Worm (Caenorhabditis elegans) whole organism, late embryonic: ENCODE results near the gene F46H6.5.

Experiments
- C08G9.2 ChIP-seq: sonication (generic microtip); optimal IDR thresholded peaks from 2 replicates; lab custom pipeline; 2016; ENCODE audit warnings: mild to moderate bottlenecking, missing genetic modification characterization, moderate library complexity, missing compliant biosample characterization
- K09A11.1 ChIP-seq: sonication (generic microtip); optimal IDR thresholded peaks from 2 replicates; lab custom pipeline; 2017; ENCODE audit warnings: antibody characterized with exemption, mild to moderate bottlenecking, missing genetic modification characterization, missing compliant biosample characterization; ENCODE audit not compliant: insufficient read depth
- T23F11.4 ChIP-seq: fragments of 200-800 bp; sonication (Bioruptor generic); optimal IDR thresholded peaks from 2 replicates; lab custom pipeline; 2018; ENCODE audit warnings: mild to moderate bottlenecking, missing genetic modification characterization, missing compliant biosample characterization
- Y22D7AL.16 ChIP-seq: sonication (generic microtip); optimal IDR thresholded peaks from 2 replicates; lab custom pipeline; 2016; ENCODE audit warnings: missing genetic modification characterization, missing compliant biosample characterization
- ahr-1 ChIP-seq: sonication (generic microtip); optimal IDR thresholded peaks from 2 replicates; lab custom pipeline; 2016; ENCODE audit warnings: missing genetic modification characterization, missing compliant biosample characterization
- ama-1 ChIP-seq: fragments of 150-350 bp; optimal IDR thresholded peaks from 2 replicates; lab custom pipeline; 2014
- ceh-14 ChIP-seq: sonication (generic microtip); optimal IDR thresholded peaks from 2 replicates; lab custom pipeline; 2016; ENCODE audit warnings: missing genotype, missing genetic modification characterization, missing compliant biosample characterization
- ceh-18 ChIP-seq: sonication (generic microtip); optimal IDR thresholded peaks from 2 replicates; lab custom pipeline; 2016; ENCODE audit warnings: missing genetic modification characterization, missing compliant biosample characterization
- ceh-19 ChIP-seq: fragments of 200-800 bp; sonication (Bioruptor generic); optimal IDR thresholded peaks from 2 replicates; lab custom pipeline; 2018; ENCODE audit warnings: mild to moderate bottlenecking, missing genetic modification characterization, missing compliant biosample characterization
- ceh-31 ChIP-seq: sonication (generic microtip); optimal IDR thresholded peaks from 2 replicates; lab custom pipeline; 2016; ENCODE audit warnings: missing genetic modification characterization, missing compliant biosample characterization
- ceh-6 ChIP-seq: fragments of 200-800 bp; sonication (Bioruptor generic); optimal IDR thresholded peaks from 2 replicates; lab custom pipeline; 2018; ENCODE audit warnings: mild to moderate bottlenecking, missing genetic modification characterization, missing compliant biosample characterization
- ceh-9 ChIP-seq: sonication (generic microtip); optimal IDR thresholded peaks from 2 replicates; lab custom pipeline; 2016; ENCODE audit warnings: mild to moderate bottlenecking, missing genetic modification characterization, inconsistent platforms, missing compliant biosample characterization
- che-1 ChIP-seq: sonication (generic microtip); optimal IDR thresholded peaks from 2 replicates; lab custom pipeline; 2016; ENCODE audit warnings: mild to moderate bottlenecking, missing genetic modification characterization, missing compliant biosample characterization
- dve-1 ChIP-seq: sonication (generic microtip); optimal IDR thresholded peaks from 2 replicates; lab custom pipeline; 2017; ENCODE audit warnings: antibody characterized with exemption, mild to moderate bottlenecking, missing genetic modification characterization, missing compliant biosample characterization
- elt-2 ChIP-seq: sonication (generic microtip); optimal IDR thresholded peaks from 2 replicates; lab custom pipeline; 2016; ENCODE audit warnings: missing genetic modification reagents, missing genetic modification characterization, missing compliant biosample characterization
- elt-4 ChIP-seq: sonication (generic microtip); optimal IDR thresholded peaks from 2 replicates; lab custom pipeline; 2016; ENCODE audit warnings: missing genetic modification characterization, missing compliant biosample characterization
- eyg-1 ChIP-seq: sonication (generic microtip); optimal IDR thresholded peaks from 2 replicates; lab custom pipeline; 2016; ENCODE audit warnings: missing genotype, missing genetic modification characterization, missing compliant biosample characterization
- fax-1 ChIP-seq: sonication (generic microtip); optimal IDR thresholded peaks from 2 replicates; lab custom pipeline; 2016; ENCODE audit warnings: missing genotype, missing genetic modification characterization, missing compliant biosample characterization
- fkh-6 ChIP-seq: sonication (generic microtip); optimal IDR thresholded peaks from 2 replicates; lab custom pipeline; 2016; ENCODE audit warnings: missing genetic modification characterization, missing compliant biosample characterization
- gmeb-2 ChIP-seq: sonication (generic microtip); optimal IDR thresholded peaks from 2 replicates; lab custom pipeline; 2016; ENCODE audit warnings: missing genetic modification characterization, inconsistent platforms, missing compliant biosample characterization
- hlh-15 ChIP-seq: sonication (generic microtip); optimal IDR thresholded peaks from 2 replicates; lab custom pipeline; 2016; ENCODE audit warnings: missing genetic modification characterization, missing compliant biosample characterization
- hlh-30 ChIP-seq: sonication (generic microtip); optimal IDR thresholded peaks from 2 replicates; lab custom pipeline; 2017; ENCODE audit warnings: antibody characterized with exemption, missing genetic modification characterization, missing compliant biosample characterization; ENCODE audit not compliant: insufficient read depth
- hlh-6 ChIP-seq: sonication (generic microtip); optimal IDR thresholded peaks from 2 replicates; lab custom pipeline; 2016; ENCODE audit warnings: missing genotype, missing genetic modification characterization, missing compliant biosample characterization
- hlh-8 ChIP-seq: sonication (generic microtip); optimal IDR thresholded peaks from 2 replicates; lab custom pipeline; 2016; ENCODE audit warnings: missing genotype, missing genetic modification characterization, missing compliant biosample characterization
- lin-11 ChIP-seq: fragments of 200-800 bp; sonication (Bioruptor generic); optimal IDR thresholded peaks from 2 replicates; lab custom pipeline; 2018; ENCODE audit warnings: mild to moderate bottlenecking, missing genetic modification characterization, missing compliant biosample characterization
- madf-2 ChIP-seq: sonication (generic microtip); optimal IDR thresholded peaks from 2 replicates; lab custom pipeline; 2017; ENCODE audit warnings: missing genetic modification characterization, missing compliant biosample characterization
- mec-3 ChIP-seq: sonication (generic microtip); optimal IDR thresholded peaks from 2 replicates; lab custom pipeline; 2016; ENCODE audit warnings: borderline replicate concordance, missing genetic modification characterization, missing compliant biosample characterization
- nfya-1 ChIP-seq: sonication (generic microtip); optimal IDR thresholded peaks from 2 replicates; lab custom pipeline; 2017; ENCODE audit warnings: missing genetic modification characterization, mild to moderate bottlenecking, missing compliant biosample characterization, antibody characterized with exemption, moderate library complexity
- nhr-11 ChIP-seq: fragments of 150-350 bp; optimal IDR thresholded peaks from 2 replicates; lab custom pipeline; 2014; ENCODE audit warnings: missing biosample characterization, missing genetic modification characterization
- odd-2 ChIP-seq: sonication (generic microtip); optimal IDR thresholded peaks from 2 replicates; lab custom pipeline; 2017; ENCODE audit warnings: antibody characterized with exemption, mild to moderate bottlenecking, missing genetic modification characterization, missing compliant biosample characterization
- pag-3 ChIP-seq: sonication (generic microtip); optimal IDR thresholded peaks from 2 replicates; lab custom pipeline; 2016; ENCODE audit warnings: missing compliant biosample characterization, missing genetic modification characterization, borderline replicate concordance
- ref-2 ChIP-seq: sonication (generic microtip); optimal IDR thresholded peaks from 2 replicates; lab custom pipeline; 2016; ENCODE audit warnings: missing genetic modification characterization, missing compliant biosample characterization
- rnt-1 ChIP-seq: sonication (generic microtip); optimal IDR thresholded peaks from 2 replicates; lab custom pipeline; 2016; ENCODE audit warnings: missing genetic modification characterization, missing compliant biosample characterization
- sox-2 ChIP-seq: fragments of 200-800 bp; sonication (Bioruptor generic); IDR thresholded peaks from 2 replicates; pipeline ENCODE4 v1.3.6; 2022; ENCODE audit warnings: missing genetic modification reagents, missing genetic modification characterization, missing compliant biosample characterization
- sox-4 ChIP-seq: sonication (generic microtip); optimal IDR thresholded peaks from 2 replicates; lab custom pipeline; 2017; ENCODE audit warnings: mild to moderate bottlenecking, missing genetic modification characterization, inconsistent platforms, missing compliant biosample characterization
- tbx-2 ChIP-seq: sonication (generic microtip); optimal IDR thresholded peaks from 2 replicates; lab custom pipeline; 2016; ENCODE audit warnings: missing genetic modification characterization, missing compliant biosample characterization
- tbx-7 ChIP-seq: sonication (generic microtip); optimal IDR thresholded peaks from 2 replicates; lab custom pipeline; 2016; ENCODE audit warnings: missing genotype, missing genetic modification characterization, missing compliant biosample characterization
- unc-3 ChIP-seq, 2 experiments: fragments of 200-800 bp in 1 of 2; sonication (Bioruptor generic) in 1 of 2; sonication (generic microtip) in 1 of 2; conservative IDR thresholded peaks in 1 of 2; optimal IDR thresholded peaks in 1 of 2; 2 replicates each; pipeline versions ENCODE4 v1.3.6 to Lab custom; 2016 to 2022; ENCODE audit warnings: missing compliant biosample characterization in 2 of 2, missing genetic modification characterization in 2 of 2, missing genetic modification reagents in 1 of 2
- unc-55 ChIP-seq: sonication (generic microtip); optimal IDR thresholded peaks from 2 replicates; lab custom pipeline; 2017; ENCODE audit warnings: missing biosample characterization, missing genetic modification reagents, missing genetic modification characterization
- zip-5 ChIP-seq: sonication (generic microtip); optimal IDR thresholded peaks from 2 replicates; lab custom pipeline; 2016; ENCODE audit warnings: missing genetic modification characterization, missing compliant biosample characterization
- ztf-16 ChIP-seq: sonication (generic microtip); optimal IDR thresholded peaks from 2 replicates; lab custom pipeline; 2017; ENCODE audit warnings: missing genetic modification characterization, missing compliant biosample characterization

Gene F46H6.5

DNA sequence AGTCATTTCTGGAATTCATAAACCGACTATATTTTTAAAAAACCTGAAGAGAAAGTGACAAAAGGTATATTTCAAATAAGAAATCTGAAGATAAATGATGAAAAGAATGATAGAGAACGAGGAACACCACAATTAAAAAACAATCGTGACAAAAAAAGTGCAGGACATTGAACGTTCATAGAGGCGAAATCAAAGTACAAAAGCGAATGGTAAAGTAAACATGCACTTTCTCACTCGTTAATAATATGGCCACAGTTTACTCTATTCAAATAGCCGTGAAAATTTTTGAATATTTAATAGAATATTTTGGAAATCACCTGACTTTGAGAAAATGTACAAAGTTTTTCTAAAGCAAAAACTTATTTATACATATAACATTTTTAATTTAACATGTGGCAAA is at the start of gene F46H6.5:
Gene F46H6.5 (minus strand): TSS at position 10 of the 400 bp plus-strand sequence.
- no peak for TF ChIP-seq nhr-11 (tag; lab: Kevin White, UChicago)
- TF ChIP-seq unc-55 (GFP tag; lab: Kevin White, UChicago) = no peak
- TF ChIP-seq ceh-14 = no peak
- TF ChIP-seq fkh-6 = no peak
- TF ChIP-seq ztf-16 (tag; lab: Kevin White, UChicago) = no peak
- no peak for TF ChIP-seq pag-3
- no peak for TF ChIP-seq C08G9.2 (tag; lab: Kevin White, UChicago)
- no peak for TF ChIP-seq gmeb-2 (tag; lab: Kevin White, UChicago)
- TF ChIP-seq che-1 (tag; lab: Kevin White, UChicago) = no peak
- no peak for TF ChIP-seq nfya-1 (tag; lab: Kevin White, UChicago)
- no peak for TF ChIP-seq K09A11.1 (tag; lab: Kevin White, UChicago)
- TF ChIP-seq lin-11 (tag; lab: Kevin White, UChicago) = no peak
- no peak for TF ChIP-seq ceh-18 (tag; lab: Kevin White, UChicago)
- TF ChIP-seq hlh-6 (tag; lab: Kevin White, UChicago) = no peak

DNA sequence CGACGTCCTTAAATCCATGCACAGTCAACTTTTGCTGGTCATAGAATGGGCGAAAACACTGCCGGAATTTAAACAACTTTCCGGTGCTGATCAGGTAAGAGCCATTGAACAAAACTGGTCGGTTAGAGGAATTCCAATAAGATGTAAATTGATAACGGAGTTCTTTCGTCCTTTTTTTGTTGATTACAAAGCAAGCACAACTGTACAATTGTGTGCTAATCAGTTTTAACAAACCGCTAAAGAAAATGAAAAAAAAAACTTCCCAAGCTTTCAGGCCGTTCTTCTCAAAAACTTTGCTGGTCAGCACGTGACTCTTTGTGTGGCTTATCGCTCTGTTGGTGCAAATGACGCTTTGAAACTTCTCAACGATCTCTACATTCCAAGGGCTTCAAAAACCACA is 42.1 kb upstream of the F46H6.5 start:
- TF ChIP-seq hlh-15 (tag; lab: Kevin White, UChicago) (no peak), hlh-30 (tag; lab: Kevin White, UChicago) (no peak), Y22D7AL.16 (tag; lab: Kevin White, UChicago) (no peak), T23F11.4 (GFP tag; lab: Kevin White, UChicago) (no peak), sox-2 (GFP tag; lab: Robert Waterston, UW) (no peak), rnt-1 (tag; lab: Kevin White, UChicago) (no peak), hlh-6 (tag; lab: Kevin White, UChicago) (no peak), tbx-2 (tag; lab: Kevin White, UChicago) (no peak), nhr-11 (tag; lab: Kevin White, UChicago) (no peak), lin-11 (tag; lab: Kevin White, UChicago) (no peak), unc-3 (GFP tag; conservative IDR thresholded peaks at IDR 0.05; lab: Robert Waterston, UW) (no peak), unc-3 (tag; optimal IDR thresholded peaks at IDR 0.05; lab: Kevin White, UChicago) (no peak), ama-1 (lab: Kevin White, UChicago) (no peak), ref-2 (tag; lab: Kevin White, UChicago) (no peak), elt-2 (tag; lab: Kevin White, UChicago) (no peak), odd-2 (tag; lab: Kevin White, UChicago) (no peak), gmeb-2 (tag; lab: Kevin White, UChicago) (no peak), K09A11.1 (tag; lab: Kevin White, UChicago) (no peak), mec-3 (tag; lab: Kevin White, UChicago) (no peak), ahr-1 (tag; lab: Kevin White, UChicago) (no peak)

DNA sequence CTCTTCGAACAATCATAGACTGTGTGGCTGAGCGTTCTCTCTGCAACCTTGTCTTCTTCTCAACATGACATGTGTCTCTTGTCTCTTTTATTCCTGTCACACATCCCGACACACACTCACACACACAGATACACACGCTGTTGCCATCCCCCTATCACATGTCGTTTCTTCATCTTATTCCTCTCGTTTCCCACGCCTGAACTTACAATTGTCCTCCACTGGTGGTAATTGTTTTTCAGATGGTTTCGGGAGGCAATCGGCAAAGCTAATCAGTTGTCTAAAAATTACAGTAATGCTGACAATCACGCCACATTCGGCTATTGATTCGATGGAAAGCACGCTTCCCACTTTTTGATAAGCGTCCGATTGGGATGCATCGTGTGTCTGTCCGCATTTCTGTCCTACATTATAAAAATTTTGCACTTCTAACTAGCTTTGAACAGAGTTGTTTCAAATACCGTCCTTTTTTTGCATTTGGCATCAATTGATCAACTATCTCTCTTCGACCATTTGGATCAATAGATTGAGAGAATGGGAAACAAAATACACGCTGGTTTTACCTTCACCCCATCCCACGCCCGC is 40.2 kb upstream of the F46H6.5 start, which contains the start of gene nhr-35:
Gene nhr-35 (plus strand): TSS at position 532 of the 582 bp plus-strand sequence.
- TF ChIP-seq elt-2 (tag; lab: Kevin White, UChicago) = peak; percentile 33
- TF ChIP-seq fkh-6 = no peak
- TF ChIP-seq ceh-6 (GFP tag; lab: Kevin White, UChicago) = no peak
- no peak for TF ChIP-seq hlh-8 (tag; lab: Kevin White, UChicago)
- TF ChIP-seq hlh-30 (tag; lab: Kevin White, UChicago) = peak; percentile 92
- peak; percentile 90 for TF ChIP-seq unc-55 (GFP tag; lab: Kevin White, UChicago)
- TF ChIP-seq unc-3 (GFP tag; conservative IDR thresholded peaks at IDR 0.05; lab: Robert Waterston, UW) = no peak
- TF ChIP-seq unc-3 (tag; optimal IDR thresholded peaks at IDR 0.05; lab: Kevin White, UChicago) = no peak
- TF ChIP-seq zip-5 = no peak
- no peak for TF ChIP-seq dve-1
- TF ChIP-seq nfya-1 (tag; lab: Kevin White, UChicago) = peak; percentile 20
- TF ChIP-seq fax-1 = no peak
- TF ChIP-seq hlh-6 (tag; lab: Kevin White, UChicago) = peak; percentile 2
- TF ChIP-seq hlh-15 (tag; lab: Kevin White, UChicago) = no peak
- TF ChIP-seq madf-2 (tag; lab: Kevin White, UChicago) = no peak
- peak; percentile 23 for TF ChIP-seq rnt-1 (tag; lab: Kevin White, UChicago)
- TF ChIP-seq ceh-31 (tag; lab: Kevin White, UChicago) = no peak
- peak; percentile 56 for TF ChIP-seq ceh-18 (tag; lab: Kevin White, UChicago)
- no peak for TF ChIP-seq sox-2 (GFP tag; lab: Robert Waterston, UW)
- TF ChIP-seq eyg-1 (tag; lab: Kevin White, UChicago) = no peak
- TF ChIP-seq ceh-19 (GFP tag; lab: Kevin White, UChicago) = peak; percentile 19
- no peak for TF ChIP-seq tbx-7 (tag; lab: Kevin White, UChicago)
- no peak for TF ChIP-seq elt-4 (tag; lab: Kevin White, UChicago)
- no peak for TF ChIP-seq K09A11.1 (tag; lab: Kevin White, UChicago)
- no peak for TF ChIP-seq ceh-14
- TF ChIP-seq sox-4 = no peak
- no peak for TF ChIP-seq ceh-9 (tag; lab: Kevin White, UChicago)
- peak; percentile 39 for TF ChIP-seq tbx-2 (tag; lab: Kevin White, UChicago)
- TF ChIP-seq, all 69 proteins: peak for 9
